Fruit fly (Drosophila melanogaster) ovary, adult (tissue): Measurements from ENCODE around the gene Pten.

Source experiments
- CG17801 ChIP-seq: fragments of 200-800 bp; optimal IDR thresholded peaks from 2 replicates; lab custom pipeline; 2019; ENCODE audit warnings: missing biosample characterization, mild to moderate bottlenecking, missing genetic modification characterization, moderate library complexity; ENCODE audit not compliant: partially characterized antibody

Pten gene

DNA sequence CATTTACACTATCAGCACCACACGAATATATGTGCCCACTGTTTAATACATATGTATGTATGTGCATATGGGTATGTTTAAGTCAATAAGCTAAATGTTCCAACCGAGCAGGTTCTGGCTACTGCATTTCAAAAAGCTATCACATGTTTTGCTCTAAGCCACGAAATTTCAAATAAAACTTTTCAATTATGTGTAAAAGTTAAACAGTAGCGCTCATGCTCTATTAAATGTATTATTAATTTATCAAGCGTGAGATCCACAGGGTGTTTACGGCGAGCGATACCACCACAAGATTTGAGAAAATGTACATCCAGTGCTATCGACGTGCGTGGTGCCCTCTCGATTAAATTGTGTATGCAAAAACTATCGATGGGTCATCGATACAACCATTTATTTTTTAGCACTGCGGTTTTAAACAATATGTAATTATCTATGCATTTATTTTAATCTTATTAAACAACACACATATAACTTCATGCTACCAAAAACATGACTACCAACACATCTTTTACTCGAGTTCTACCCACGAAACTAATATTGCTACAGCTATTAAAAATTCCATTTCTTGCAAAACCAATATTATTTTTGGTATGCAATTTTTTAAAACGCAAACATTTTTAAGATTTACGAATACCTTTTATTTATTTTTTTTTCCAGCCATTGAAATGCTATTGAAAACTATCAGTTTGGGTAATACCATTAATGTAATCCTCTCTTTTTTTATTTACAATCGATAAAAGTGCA lies at the start of gene Pten:
TSS of gene Pten (minus strand) at position 300 of the 744 bp plus-strand sequence.
- peak; percentile 26 for TF ChIP-seq CG17801 (GFP tag; lab: Kevin White, UChicago)

DNA sequence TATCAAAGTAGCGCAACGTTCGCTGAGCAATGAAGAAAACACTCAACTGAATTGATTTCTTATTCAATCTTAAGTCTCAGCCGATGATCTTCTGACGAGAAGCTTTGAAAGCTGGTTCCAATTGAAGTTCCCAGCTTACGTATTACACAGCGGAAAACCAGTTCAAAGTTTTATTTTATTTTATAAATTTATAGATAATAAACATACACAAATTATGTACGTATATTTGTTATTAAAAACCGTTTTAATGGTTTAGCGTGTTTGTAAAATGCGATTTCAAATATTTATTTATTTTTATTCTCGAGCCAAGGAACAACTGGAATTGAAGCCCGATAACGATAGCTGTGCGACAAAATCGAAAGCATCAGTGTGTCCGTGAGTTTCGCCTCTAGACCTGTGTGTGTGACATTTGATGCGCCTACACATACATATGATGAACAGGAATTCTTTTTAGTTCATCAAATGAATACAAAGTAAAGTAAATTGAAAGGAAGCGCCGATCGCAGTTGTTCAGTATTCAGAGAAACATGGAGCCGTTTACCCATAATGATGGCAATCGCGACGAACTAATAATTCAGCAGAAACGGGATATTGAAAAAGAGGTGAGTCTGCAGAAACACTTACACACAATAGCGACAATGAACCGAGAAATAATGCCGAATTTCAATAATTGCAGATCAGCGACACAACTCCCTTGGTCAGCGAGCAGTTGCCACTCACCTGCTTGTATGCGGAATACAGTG lies 45.8 kb upstream of the Pten start, which contains the start of the genes CG5390 and CG4968:
TSS of gene CG5390 (minus strand) at position 77 of the 743 bp plus-strand sequence.
TSS of gene CG4968 (plus strand) at position 405 of the 743 bp plus-strand sequence.
- peak; percentile 87 for TF ChIP-seq CG17801 (GFP tag; lab: Kevin White, UChicago)

DNA sequence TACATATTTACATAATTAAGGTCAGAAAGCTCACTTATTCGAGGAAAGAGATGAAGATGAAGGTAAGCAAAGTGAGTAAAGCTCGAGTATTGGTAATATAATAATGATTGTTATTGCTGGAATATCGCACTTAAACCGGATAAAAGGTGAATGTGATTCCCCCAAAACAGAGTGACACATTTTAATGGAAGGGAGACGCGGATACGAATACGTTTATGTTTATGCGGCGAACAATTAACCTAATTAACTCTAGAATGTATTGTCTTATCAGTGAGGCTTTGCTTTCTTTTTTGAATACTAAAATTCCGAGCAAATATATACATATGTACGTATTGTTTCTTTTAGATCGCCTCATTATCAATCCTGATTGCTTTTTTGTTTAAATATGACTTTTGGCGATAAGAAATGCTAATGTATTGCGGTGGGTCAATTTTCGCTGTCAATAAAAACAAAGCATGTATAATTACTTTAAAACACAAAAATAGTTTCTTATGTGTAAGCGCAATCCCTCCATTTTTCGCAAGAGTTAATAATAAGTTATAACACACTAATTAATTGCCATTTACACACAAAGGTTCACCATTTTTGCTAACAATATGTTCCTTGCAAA lies 44.8 kb upstream of the Pten start:
- no peak for TF ChIP-seq CG17801 (GFP tag; lab: Kevin White, UChicago)

DNA sequence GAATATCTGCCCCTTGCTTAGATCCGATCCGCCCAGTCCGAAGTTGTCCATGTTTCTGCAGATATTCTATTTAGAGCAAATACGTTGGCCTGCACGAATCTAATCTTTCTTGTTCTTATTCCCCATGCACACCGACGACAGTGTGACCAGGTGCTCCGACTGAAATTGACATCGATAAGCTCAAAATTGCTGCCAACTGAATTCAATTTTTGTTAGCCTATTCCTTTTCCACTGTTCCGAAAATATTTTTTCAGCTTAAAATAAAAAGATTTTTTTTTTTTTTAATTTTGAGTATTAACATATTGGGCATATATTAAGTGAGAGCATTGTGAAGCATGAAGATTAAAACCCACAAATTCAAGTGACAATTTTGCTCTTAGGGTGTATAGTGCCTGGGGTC lies 42.9 kb upstream of the Pten start, which contains the start of gene nmd:
TSS of gene nmd (minus strand) at position 162 of the 400 bp plus-strand sequence.
- no peak for TF ChIP-seq CG17801 (GFP tag; lab: Kevin White, UChicago)

DNA sequence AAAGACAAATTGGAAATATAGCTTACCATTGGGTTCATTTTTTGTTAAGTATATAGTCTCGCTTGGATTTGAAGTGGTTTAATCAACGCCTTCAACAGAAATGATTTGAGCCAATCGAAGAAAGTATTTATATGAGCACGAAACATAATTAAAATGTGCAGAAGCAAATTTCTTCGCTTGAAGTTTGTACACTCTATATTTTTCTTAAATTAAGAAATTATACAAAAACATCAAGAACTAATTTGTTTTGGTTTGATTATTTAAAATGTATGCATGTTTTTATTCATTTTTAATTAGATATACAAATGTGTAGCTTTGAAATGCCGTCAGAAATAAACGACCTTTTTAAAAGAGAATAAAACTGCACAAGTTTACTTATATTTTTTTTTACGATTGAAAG lies 41.1 kb upstream of the Pten start, which contains the start of gene CG13138:
TSS of gene CG13138 (minus strand) at position 101 of the 400 bp plus-strand sequence.
- no peak for TF ChIP-seq CG17801 (GFP tag; lab: Kevin White, UChicago)

DNA sequence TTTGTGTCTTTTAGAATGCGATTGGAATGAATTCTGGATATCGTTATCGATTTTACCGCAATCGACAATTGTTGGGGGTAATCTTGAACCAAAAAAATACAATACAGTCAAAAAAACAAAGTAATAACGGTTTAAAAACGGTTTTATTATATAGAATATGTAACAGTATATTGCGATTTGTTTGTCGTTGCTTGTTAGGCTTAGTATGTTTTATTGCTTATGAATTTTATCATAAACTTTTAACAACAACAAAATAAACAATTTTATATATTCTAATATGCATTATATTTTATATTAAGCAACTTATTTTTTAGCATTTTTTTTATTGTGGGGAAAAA lies 38.9 kb upstream of the Pten start, which contains the start of gene CYLD:
TSS of gene CYLD (minus strand) at position 38 of the 338 bp plus-strand sequence.
- TF ChIP-seq CG17801 (GFP tag; lab: Kevin White, UChicago) = peak; percentile 66

DNA sequence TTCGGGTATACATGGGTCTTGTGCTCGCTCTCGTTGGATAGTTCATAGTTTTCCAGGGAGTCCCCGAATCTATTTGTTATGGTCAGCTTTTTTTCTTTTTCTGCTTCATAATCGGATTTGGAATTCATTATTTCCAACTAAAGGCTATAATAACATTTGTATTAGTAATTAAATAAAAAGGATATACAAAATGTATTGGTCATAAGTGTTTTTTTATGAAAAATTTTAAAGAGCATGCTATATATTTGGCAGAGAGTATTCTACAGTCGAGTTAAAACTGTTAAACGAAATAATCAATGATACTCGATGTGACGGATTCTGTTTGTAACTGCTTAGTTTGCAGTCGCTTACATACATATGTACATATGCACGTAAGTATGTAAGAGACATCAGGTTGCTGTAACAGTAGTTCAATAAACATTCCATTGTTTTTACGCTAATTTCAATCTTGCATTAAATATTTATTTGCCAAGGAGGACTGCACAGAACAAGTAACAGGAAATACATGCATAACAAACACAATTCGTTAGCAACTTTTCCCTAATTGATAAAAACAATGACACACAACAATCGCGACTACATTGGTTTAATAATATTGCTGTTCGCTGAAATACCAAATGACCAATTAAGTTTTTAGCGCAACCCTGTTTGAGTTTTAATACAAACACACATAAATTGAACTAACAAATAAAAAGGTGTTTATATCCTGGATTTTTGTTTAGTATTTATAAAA lies 38.4 kb upstream of the Pten start:
- no peak for TF ChIP-seq CG17801 (GFP tag; lab: Kevin White, UChicago)

DNA sequence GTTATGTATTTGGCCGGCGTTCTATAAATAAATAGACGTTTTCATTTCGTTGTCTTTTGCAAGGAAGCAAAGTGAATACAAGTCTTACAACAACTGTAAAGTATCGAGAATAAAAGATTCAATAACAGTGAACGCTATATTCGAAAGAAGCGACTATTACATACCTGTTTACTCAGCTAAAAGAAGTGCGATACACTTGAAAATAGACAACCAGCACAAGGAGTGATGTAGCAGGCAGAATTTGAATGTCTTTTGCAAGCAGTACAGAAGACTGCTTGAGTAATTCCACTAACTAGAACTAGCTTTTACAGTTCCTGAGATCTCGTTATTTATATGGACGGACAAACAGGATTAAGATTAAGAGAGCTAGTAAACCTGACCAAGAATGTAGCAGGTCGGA lies 37.5 kb upstream of the Pten start:
- TF ChIP-seq CG17801 (GFP tag; lab: Kevin White, UChicago) = no peak

DNA sequence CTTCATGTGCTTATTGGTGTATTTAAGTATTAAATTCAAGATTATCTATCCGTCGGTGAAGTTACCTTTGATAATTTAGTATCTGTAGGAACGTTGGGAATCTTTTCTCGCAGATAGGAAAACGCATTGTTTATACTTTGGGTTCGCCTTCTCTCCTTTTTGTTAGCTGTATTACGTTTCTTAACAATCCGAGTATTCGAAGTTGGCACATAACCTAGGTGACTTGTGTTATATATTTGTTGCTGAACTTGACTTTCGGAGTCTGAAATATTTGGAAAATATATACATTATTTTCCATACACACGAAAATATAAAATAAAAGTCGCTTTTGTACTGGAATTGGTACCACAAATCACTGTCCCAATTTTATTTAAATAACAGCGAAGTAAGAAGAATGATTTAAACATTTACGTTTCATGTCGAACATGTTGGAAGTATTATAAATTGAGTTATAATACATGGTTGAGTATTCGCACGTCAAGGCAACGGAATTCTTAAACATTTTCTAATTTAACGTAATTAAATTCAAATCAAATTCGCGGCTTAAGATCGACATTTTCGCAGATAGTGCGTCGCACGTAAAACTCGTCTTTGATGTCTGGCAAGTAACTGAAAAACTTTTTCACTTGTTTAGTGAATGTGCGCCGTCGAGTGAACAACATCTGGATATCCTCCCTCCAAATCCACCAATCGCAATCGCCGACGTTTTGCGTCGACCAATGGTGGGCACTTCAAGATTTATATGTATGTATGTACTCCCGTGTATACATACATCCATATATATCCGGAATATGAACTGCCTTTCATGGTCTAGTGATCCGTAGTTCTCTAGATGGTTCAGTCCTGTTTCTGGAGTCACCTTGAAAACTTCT lies 34.2 kb upstream of the Pten start, which contains the start of gene Hand:
TSS of gene Hand (minus strand) at position 588 of the 872 bp plus-strand sequence.
- no peak for TF ChIP-seq CG17801 (GFP tag; lab: Kevin White, UChicago)

DNA sequence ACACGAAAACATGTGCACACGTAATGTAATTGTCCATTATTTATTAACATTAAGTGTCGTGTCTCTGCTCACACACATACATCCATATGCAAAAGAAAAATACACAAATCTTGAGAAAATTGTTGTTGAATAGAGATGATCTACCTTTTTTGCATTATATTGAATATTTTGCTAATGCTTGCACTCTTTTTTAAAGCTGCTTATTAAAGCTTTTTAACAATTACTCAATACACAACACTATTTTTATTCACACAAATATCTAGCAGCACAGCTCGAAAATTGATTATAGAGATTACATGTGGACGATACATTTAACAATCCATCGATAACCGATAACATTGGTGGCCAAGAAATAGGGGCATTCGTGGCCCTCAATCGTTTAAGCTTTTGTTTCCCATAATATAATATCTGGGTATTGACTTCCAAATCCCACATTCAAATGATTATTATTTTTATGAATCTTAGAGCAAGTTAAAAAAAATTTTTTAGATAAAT lies 31.3 kb upstream of the Pten start, which contains the start of gene Ufd4:
TSS of gene Ufd4 (minus strand) at position 300 of the 495 bp plus-strand sequence.
- TF ChIP-seq CG17801 (GFP tag; lab: Kevin White, UChicago) = peak; percentile 65

DNA sequence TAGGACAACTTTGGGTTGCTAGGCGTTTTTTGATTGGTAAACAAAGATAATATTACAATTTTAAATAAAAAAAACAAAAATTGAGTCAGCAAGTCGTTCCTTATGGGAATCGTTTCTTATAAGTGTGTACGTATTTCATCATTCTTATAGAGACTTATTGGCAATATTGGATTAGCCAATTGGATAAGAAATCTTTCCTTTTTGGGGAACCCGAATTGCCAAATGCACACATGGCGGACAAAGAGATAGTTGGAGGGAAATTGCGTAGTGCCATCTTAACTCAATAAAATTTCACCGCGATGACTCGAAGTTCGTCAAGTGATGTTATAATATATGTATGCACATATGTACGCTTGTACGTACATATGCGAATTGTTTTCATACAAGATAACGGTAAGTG lies 30.4 kb upstream of the Pten start:
- no peak for TF ChIP-seq CG17801 (GFP tag; lab: Kevin White, UChicago)

DNA sequence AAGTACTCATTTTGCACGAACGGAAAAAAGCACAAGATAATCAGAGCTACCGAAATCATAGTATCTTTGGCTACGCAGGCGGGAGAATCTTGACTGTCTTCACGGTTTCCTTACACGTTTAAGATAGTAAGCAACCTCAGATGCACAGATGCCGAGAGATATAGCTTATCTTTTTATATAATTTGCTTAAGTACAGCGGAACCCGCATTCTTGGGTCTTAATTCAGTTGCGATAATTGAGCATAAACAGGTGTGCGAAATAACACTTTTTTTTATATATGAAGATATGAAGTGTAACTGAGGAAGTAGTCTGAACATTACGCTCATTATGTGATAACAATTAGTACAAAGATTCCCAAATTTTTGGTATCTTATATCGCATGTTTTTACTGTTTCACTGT lies 19.9 kb upstream of the Pten start, which contains the start of gene CG34043:
TSS of gene CG34043 (minus strand) at position 101 of the 400 bp plus-strand sequence.
- no peak for TF ChIP-seq CG17801 (GFP tag; lab: Kevin White, UChicago)

DNA sequence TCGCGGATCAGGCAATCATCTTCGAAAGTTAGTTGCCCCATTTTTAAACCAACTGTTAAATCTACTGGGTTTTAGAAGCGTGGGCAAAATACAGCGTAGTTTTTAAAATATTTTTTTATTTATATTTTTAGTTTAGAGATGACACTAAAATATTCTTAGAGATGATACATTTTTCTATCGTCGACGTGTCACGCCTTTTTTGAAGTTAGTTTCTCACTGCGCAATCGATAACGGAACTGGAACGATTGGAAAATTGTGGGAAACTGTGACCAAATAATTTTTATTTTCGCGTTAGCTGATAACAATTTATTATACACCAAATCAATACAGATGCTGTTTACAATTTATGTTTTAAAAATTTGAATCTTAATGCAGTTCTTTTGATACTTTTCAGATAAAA lies 17.8 kb upstream of the Pten start, which contains the start of gene Utx:
TSS of gene Utx (minus strand) at position 154 of the 400 bp plus-strand sequence.
- peak; percentile 26 for TF ChIP-seq CG17801 (GFP tag; lab: Kevin White, UChicago)
